Fruit fly (Drosophila melanogaster): ENCODE measurements around the gene Idgf2.
A peak's percentile ranks its signal among the peaks of the same experiment; 100 is the strongest.

The Idgf2 gene

DNA sequence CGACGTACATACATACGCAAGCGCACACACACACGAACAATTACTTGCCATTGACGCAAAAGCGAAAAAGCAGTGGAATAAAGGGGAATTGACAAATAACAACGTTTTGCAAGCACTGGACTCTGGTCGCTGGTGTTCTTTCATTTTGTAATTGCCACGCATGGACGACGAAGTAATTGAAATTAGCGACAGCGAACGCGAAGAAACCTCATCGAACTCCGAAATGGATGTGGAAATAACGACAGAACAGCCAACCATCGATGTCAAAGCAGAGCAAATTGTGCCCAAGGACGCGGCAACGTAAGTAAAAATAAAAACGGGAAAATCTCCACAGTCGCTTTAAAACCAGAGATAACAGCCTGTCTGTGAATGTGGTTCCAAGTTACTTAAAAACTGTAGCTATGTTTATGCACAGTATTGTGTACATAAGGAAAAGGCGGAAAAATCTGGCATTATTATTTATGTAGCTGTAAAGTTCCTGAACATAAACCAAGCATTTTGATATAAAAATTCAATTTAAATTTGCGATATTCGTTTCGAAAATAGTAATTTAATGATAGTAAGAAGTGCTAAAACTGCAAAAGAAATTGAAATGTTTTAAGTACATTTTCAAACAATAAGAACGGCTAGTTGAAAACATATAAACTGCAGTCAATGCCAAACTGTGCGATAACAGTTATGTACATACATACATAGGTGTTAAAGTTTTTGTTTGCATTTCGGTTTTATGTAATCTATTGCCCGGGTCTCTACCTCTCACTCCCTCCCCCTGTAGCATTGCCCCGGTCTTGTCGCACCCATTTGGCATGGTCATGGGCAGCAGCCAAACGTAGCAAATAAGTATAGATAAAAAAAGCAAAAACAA, 44.9 kb downstream of the Idgf2 start:
- TF ChIP-seq CG14655 (GFP tag; optimal IDR thresholded peaks at IDR 0.05) = no peak
- TF ChIP-seq Pif1A (GFP tag; optimal IDR thresholded peaks at IDR 0.05) = no peak
- TF ChIP-seq CG4496 (GFP tag; IDR thresholded peaks at IDR 0.05) = 0 out of 3 replicates have a peak, but pooled peaks have one; percentile 12
- TF ChIP-seq CG8159 (tag; optimal IDR thresholded peaks at IDR 0.05) = no peak
- TF ChIP-seq CG8301 (tag; optimal IDR thresholded peaks at IDR 0.05) = no peak
- TF ChIP-seq CG32121 (GFP tag; IDR thresholded peaks at IDR 0.05) = no peak

DNA sequence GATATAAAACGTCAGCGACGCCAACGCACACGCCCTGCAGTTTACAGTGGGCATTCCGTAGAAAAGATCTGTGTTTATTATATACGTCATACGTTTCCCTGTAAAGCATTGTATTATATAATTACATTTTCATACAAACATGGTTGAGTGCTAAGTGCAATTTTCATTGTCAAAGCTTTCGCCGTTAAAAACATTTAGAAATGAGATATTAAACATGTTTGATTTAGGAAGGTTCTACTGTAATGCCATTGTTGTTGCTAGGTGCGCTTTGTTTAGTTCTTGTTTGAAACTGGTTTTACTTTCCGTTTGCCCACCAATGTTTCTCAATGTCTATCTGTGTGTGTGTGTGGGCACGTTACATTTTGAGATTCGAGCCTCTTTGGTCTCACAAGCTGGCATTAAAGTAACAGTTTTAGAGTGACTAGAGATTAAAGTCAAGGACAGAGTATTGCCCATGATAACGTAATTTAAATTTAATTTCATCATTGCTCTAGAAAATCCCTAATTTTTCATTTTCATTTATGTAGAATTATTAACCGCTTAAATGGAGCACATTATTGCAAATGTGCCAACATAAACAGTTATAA, 45.6 kb downstream of the Idgf2 start:
- TF ChIP-seq Snoo (tag; optimal IDR thresholded peaks at IDR 0.05) = peak; percentile 74
- TF ChIP-seq CG17806 (tag; optimal IDR thresholded peaks at IDR 0.05) = peak; percentile 91
- TF ChIP-seq EcR (GFP tag; optimal IDR thresholded peaks at IDR 0.05) = peak; percentile 54
- peak; percentile 89 for TF ChIP-seq CG8159 (tag; optimal IDR thresholded peaks at IDR 0.05)
- TF ChIP-seq D1 (tag; optimal IDR thresholded peaks at IDR 0.05) = peak; percentile 83
- peak; percentile 93 for TF ChIP-seq Pif1A (GFP tag; optimal IDR thresholded peaks at IDR 0.05)
- TF ChIP-seq CG12605 (GFP tag; IDR thresholded peaks at IDR 0.05) = peak; percentile 84
- TF ChIP-seq CG8301 (tag; optimal IDR thresholded peaks at IDR 0.05) = peak; percentile 90
- TF ChIP-seq rn (GFP tag; IDR thresholded peaks at IDR 0.05) = peak; percentile 50
- peak; percentile 94 for TF ChIP-seq CG15710 (tag; optimal IDR thresholded peaks at IDR 0.05)
- peak; percentile 53; the same call in 1 of the 2 replicates for TF ChIP-seq CG10348 (GFP tag; IDR thresholded peaks at IDR 0.05)
- TF ChIP-seq Pif1B (GFP tag; optimal IDR thresholded peaks at IDR 0.05) = peak; percentile 89
- TF ChIP-seq CG14655 (GFP tag; optimal IDR thresholded peaks at IDR 0.05) = peak; percentile 93
- peak; percentile 86 for TF ChIP-seq gl (tag; optimal IDR thresholded peaks at IDR 0.05)
- TF ChIP-seq fd96Ca (GFP tag; IDR thresholded peaks at IDR 0.05) = peak; percentile 91
- peak; percentile 92 for TF ChIP-seq CG9948 (tag; optimal IDR thresholded peaks at IDR 0.05)
- peak; percentile 85 for TF ChIP-seq Ets98B (GFP tag; IDR thresholded peaks at IDR 0.05)
- peak; percentile 85 for TF ChIP-seq CG32121 (GFP tag; IDR thresholded peaks at IDR 0.05)
- peak; percentile 88 for TF ChIP-seq CG13204 (GFP tag; optimal IDR thresholded peaks at IDR 0.05)
- TF ChIP-seq CG34367 (tag; optimal IDR thresholded peaks at IDR 0.05) = peak; percentile 93
- TF ChIP-seq CG4496 (GFP tag; IDR thresholded peaks at IDR 0.05) = peak; percentile 94

DNA sequence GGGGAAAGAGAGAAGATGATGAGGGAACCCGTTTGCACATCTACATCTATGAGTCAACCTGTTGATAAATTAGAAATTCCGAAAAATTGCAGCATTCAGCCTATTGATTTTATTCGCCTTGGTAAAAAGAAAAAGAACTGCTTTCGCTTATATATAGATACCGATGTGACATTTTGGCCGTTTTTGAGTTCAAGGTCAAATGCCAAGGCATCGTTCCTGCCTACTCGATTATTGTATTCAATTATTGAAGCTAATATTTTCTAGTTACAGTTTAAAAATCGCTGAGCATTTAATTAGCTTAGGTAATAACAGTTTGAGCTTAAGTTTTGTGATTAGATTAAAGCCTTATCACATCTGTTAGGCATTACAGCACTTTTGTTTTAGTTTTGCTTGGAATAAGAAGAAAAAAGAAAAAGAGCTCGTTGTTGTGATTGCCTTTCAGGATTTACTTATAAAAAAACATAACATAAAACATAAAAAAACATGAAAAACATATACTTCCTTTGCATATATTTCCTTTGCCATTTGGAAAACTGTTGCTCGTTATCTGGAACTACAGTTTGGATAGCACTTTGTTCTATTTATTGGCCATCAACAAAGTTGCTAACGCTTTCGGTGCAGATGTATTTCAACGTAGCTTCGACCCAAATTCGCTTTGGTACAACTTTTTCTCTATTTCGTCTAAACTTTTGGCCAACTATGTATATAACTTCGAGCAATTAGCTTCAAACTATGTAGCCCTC, 47.0 kb downstream of the Idgf2 start:
- TF ChIP-seq CG32121 (GFP tag; IDR thresholded peaks at IDR 0.05) (no peak), CG10348 (GFP tag; IDR thresholded peaks at IDR 0.05) (no peak)

DNA sequence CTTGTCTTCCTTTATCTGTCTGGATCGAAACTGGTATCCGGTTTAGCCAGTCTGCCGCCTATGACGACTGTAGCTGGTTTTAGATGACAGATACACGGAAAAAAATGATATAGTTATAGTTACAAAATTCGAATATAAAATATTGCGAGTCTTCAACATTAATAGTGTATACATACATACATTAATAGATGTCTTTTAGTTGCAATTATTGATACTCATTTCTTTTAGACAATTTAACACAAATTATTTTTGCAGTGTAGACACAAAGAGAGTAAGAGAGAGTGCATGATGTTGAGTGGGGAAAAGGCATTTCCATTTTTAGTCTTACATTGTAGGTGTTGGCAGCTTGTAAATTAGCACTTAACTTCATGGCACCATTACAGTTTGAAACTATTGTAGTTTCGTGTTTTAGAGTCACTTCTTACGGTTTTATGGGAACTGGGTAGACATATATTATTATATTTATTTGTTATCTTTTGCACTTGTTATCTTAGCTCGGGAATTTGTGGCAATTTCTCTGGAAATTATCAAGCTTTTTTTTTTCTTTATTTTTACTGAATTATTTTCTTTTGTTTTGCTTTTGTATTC, 48.2 kb downstream of the Idgf2 start:
- TF ChIP-seq EcR (GFP tag; optimal IDR thresholded peaks at IDR 0.05) = peak; percentile 56
- peak; percentile 95 for TF ChIP-seq CG12605 (GFP tag; IDR thresholded peaks at IDR 0.05)
- peak; percentile 71 for TF ChIP-seq CG9948 (tag; optimal IDR thresholded peaks at IDR 0.05)
- peak; percentile 88 for TF ChIP-seq CG13204 (GFP tag; optimal IDR thresholded peaks at IDR 0.05)
- no peak for TF ChIP-seq rn (GFP tag; IDR thresholded peaks at IDR 0.05)
- no peak for TF ChIP-seq CG10348 (GFP tag; IDR thresholded peaks at IDR 0.05)
- peak; percentile 92 for TF ChIP-seq CG34367 (tag; optimal IDR thresholded peaks at IDR 0.05)
- no peak for TF ChIP-seq CG4496 (GFP tag; IDR thresholded peaks at IDR 0.05)
- TF ChIP-seq Snoo (tag; optimal IDR thresholded peaks at IDR 0.05) = peak; percentile 85
- peak; percentile 96 for TF ChIP-seq CG15710 (tag; optimal IDR thresholded peaks at IDR 0.05)
- TF ChIP-seq CG8301 (tag; optimal IDR thresholded peaks at IDR 0.05) = no peak
- TF ChIP-seq Pif1A (GFP tag; optimal IDR thresholded peaks at IDR 0.05) = peak; percentile 49

DNA sequence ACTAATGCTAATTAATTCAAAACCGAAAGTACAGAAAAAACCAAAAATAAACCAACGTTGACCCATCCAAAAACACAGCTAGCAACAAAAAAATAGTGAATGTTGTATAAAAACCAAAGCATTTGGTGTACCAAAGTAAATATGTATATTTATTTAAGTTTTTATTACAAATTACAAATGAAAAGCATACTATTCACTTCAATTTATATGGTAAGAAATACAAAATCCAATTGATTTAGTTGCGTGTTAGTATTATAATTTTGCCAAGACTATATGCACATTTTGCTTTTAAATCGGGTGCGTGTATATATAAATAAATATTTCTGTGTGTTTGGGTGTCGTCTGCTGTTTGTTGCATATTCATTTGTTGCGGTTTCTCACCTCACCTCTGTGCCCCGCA, 50.1 kb downstream of the Idgf2 start:
- TF ChIP-seq CG9948 (tag; optimal IDR thresholded peaks at IDR 0.05) (no peak), CG14655 (GFP tag; optimal IDR thresholded peaks at IDR 0.05) (peak; percentile 5), Snoo (tag; optimal IDR thresholded peaks at IDR 0.05) (no peak), CG12605 (GFP tag; IDR thresholded peaks at IDR 0.05) (no peak), fd96Ca (GFP tag; IDR thresholded peaks at IDR 0.05) (no peak), CG8301 (tag; optimal IDR thresholded peaks at IDR 0.05) (peak; percentile 13), EcR (GFP tag; optimal IDR thresholded peaks at IDR 0.05) (no peak), CG10348 (GFP tag; IDR thresholded peaks at IDR 0.05) (no peak), CG8159 (tag; optimal IDR thresholded peaks at IDR 0.05) (no peak), rn (GFP tag; IDR thresholded peaks at IDR 0.05) (no peak), Pif1A (GFP tag; optimal IDR thresholded peaks at IDR 0.05) (no peak), Pif1B (GFP tag; optimal IDR thresholded peaks at IDR 0.05) (no peak), D1 (tag; optimal IDR thresholded peaks at IDR 0.05) (no peak), Ets98B (GFP tag; IDR thresholded peaks at IDR 0.05) (no peak), CG32121 (GFP tag; IDR thresholded peaks at IDR 0.05) (peak; percentile 41), CG15710 (tag; optimal IDR thresholded peaks at IDR 0.05) (no peak), gl (tag; optimal IDR thresholded peaks at IDR 0.05) (no peak), CG13204 (GFP tag; optimal IDR thresholded peaks at IDR 0.05) (no peak)
